Worm (Caenorhabditis elegans): ENCODE measurements around the gene C43F9.11.

- TF ChIP-seq nhr-237 (tag; optimal IDR thresholded peaks at IDR 0.05) (no peak), sptf-1 (tag; optimal IDR thresholded peaks at IDR 0.05) (no peak), ztf-11 (tag; optimal IDR thresholded peaks at IDR 0.05) (no peak), unc-62 (GFP tag; optimal IDR thresholded peaks at IDR 0.05) (no peak), pha-4 (tag; optimal IDR thresholded peaks at IDR 0.05) (no peak), unc-39 (tag; optimal IDR thresholded peaks at IDR 0.05) (no peak), nhr-28 (tag; optimal IDR thresholded peaks at IDR 0.05) (no peak), nhr-76 (tag; optimal IDR thresholded peaks at IDR 0.05) (no peak), mab-5 (tag; optimal IDR thresholded peaks at IDR 0.05) (no peak)
Observed at ce11 chrIV:10620811-10621210, 24.2 kb downstream of the C43F9.11 start, which contains the start of gene R09H10.7.

Measured in whole organism, mixed stage, embryonic.